Fruit fly (Drosophila melanogaster) whole organism, embryonic: ENCODE measurements around the gene CG9393.

Experiments
- CG1233 ChIP-seq: fragments of 200-800 bp; sonication (Bioruptor generic); optimal IDR thresholded peaks from 4 replicates; lab custom pipeline; 2018; ENCODE audit warnings: missing biosample characterization, mild to moderate bottlenecking, missing genetic modification characterization
- CG14860 ChIP-seq: fragments of 200-800 bp; sonication (Bioruptor generic); IDR thresholded peaks from 3 replicates; pipeline ENCODE4 v1.3.6; 2022; ENCODE audit warnings: missing biosample characterization, missing genetic modification characterization; ENCODE audit not compliant: partially characterized antibody
- CG15073 ChIP-seq: fragments of 200-800 bp; sonication (Bioruptor generic); optimal IDR thresholded peaks from 2 replicates; lab custom pipeline; 2016; ENCODE audit warnings: missing biosample characterization, missing genetic modification characterization
- CG8944 ChIP-seq: fragments of 200-800 bp; sonication (Bioruptor generic); optimal IDR thresholded peaks from 3 replicates; lab custom pipeline; 2016; ENCODE audit warnings: missing biosample characterization, missing genetic modification characterization
- CG9817 ChIP-seq: fragments of 200-800 bp; sonication (Bioruptor generic); optimal IDR thresholded peaks from 2 replicates; lab custom pipeline; 2018; ENCODE audit warnings: missing biosample characterization, mild to moderate bottlenecking, missing genetic modification characterization, moderate library complexity
- NC2α ChIP-seq: fragments of 200-800 bp; sonication (Bioruptor generic); optimal IDR thresholded peaks from 2 replicates; lab custom pipeline; 2016; ENCODE audit warnings: missing biosample characterization, missing genetic modification characterization
- Sry-δ ChIP-seq: fragments of 200-800 bp; sonication (Bioruptor generic); optimal IDR thresholded peaks from 2 replicates; lab custom pipeline; 2016; ENCODE audit warnings: missing biosample characterization, missing genetic modification characterization
- eyg ChIP-seq: fragments of 200-800 bp; sonication (Bioruptor generic); optimal IDR thresholded peaks from 3 replicates; lab custom pipeline; 2016; ENCODE audit warnings: missing biosample characterization, missing genetic modification characterization
- fd102C ChIP-seq: fragments of 200-800 bp; sonication (Bioruptor generic); optimal IDR thresholded peaks from 2 replicates; lab custom pipeline; 2018; ENCODE audit warnings: missing biosample characterization, mild to moderate bottlenecking, missing genetic modification characterization, moderate library complexity
- ham ChIP-seq: fragments of 200-800 bp; sonication (Bioruptor generic); IDR thresholded peaks from 2 replicates; pipeline ENCODE4 v1.3.6; 2022; ENCODE audit warnings: missing biosample characterization, missing genetic modification characterization
- jumu ChIP-seq: fragments of 200-800 bp; sonication (Bioruptor generic); optimal IDR thresholded peaks from 3 replicates; lab custom pipeline; 2016; ENCODE audit warnings: missing biosample characterization, missing genetic modification characterization
- vfl ChIP-seq: fragments of 200-800 bp; sonication (Bioruptor generic); optimal IDR thresholded peaks from 2 replicates; lab custom pipeline; 2016; ENCODE audit warnings: missing biosample characterization, missing genetic modification characterization

DNA sequence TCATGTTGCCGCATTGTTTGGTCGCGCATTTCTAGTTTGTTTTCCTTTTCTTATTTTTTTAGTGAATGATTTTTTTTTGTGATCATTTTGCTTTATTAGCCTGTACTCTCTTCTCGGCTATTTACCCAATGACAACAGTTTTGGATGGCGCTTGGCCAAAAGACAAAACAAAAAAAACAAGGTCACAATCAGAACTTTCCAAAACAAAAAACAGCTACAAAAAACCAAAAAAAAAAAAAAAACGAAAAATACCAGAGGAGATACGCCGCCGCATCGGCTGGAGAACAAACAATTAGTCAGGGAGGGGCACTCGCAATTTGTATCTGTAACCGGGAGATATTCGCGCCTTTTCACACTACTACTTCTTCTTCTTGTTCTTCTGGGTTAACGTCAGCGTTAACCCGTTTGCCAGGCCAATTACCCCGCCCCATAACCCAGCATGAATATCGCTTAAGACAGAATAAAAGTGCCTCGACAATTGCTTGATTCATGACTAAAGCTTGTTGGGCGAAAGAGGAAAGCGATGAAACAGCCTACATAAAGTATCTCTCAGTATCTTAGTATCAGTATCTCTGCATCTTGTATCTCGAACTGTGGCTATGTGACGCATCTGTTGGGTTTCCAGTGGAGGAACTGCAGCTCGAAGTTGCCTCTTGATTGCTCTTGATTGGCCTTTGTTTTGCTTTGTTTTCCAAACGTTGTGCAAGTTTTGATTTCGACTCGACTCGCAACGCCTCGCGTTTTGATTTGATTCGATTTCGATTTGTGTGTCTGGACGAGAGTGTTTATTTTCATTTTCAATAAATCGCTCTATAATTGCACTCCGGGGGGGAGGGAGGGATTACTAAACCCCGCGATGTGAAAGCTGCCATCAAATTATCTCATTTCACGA lies 43.7 kb upstream of the CG9393 start:
- TF ChIP-seq CG15073 (GFP tag; lab: Kevin White, UChicago): no peak
- no peak for TF ChIP-seq fd102C
- no peak for TF ChIP-seq eyg (GFP tag; lab: Kevin White, UChicago)
- no peak for TF ChIP-seq ham
- no peak for TF ChIP-seq CG14860 (GFP tag; lab: Robert Waterston, UW)
- TF ChIP-seq CG9817 (tag; lab: Kevin White, UChicago): no peak
- no peak for TF ChIP-seq vfl (GFP tag; lab: Kevin White, UChicago)
- TF ChIP-seq jumu (GFP tag; lab: Kevin White, UChicago): no peak
- TF ChIP-seq NC2α (GFP tag; lab: Kevin White, UChicago): no peak
- no peak for TF ChIP-seq Sry-δ (GFP tag; lab: Kevin White, UChicago)
- TF ChIP-seq CG1233: no peak
- no peak for TF ChIP-seq CG8944 (GFP tag; lab: Kevin White, UChicago)
